Fruit fly (Drosophila melanogaster) Kc167 (cell line): ENCODE measurements around the gene dpy.

ENCODE experiments used
- Myc ChIP-seq: fragments of >200 bp; optimal IDR thresholded peaks from 2 replicates; lab custom pipeline; 2017; ENCODE audit warnings: missing external identifiers
- Sin3A ChIP-seq: fragments of >200 bp; optimal IDR thresholded peaks from 2 replicates; lab custom pipeline; 2018; ENCODE audit warnings: missing external identifiers
- h ChIP-seq: fragments of >200 bp; optimal IDR thresholded peaks from 3 replicates; lab custom pipeline; 2018; ENCODE audit warnings: missing external identifiers
- insv ChIP-seq: fragments of >200 bp; optimal IDR thresholded peaks from 3 replicates; lab custom pipeline; 2018; ENCODE audit warnings: missing external identifiers
- psq ChIP-seq: fragments of >200 bp; optimal IDR thresholded peaks from 2 replicates; lab custom pipeline; 2017; ENCODE audit warnings: missing external identifiers
- ttk ChIP-seq: sonication (Bioruptor generic); optimal IDR thresholded peaks from 2 replicates; lab custom pipeline; 2017; ENCODE audit warnings: missing external identifiers

DNA sequence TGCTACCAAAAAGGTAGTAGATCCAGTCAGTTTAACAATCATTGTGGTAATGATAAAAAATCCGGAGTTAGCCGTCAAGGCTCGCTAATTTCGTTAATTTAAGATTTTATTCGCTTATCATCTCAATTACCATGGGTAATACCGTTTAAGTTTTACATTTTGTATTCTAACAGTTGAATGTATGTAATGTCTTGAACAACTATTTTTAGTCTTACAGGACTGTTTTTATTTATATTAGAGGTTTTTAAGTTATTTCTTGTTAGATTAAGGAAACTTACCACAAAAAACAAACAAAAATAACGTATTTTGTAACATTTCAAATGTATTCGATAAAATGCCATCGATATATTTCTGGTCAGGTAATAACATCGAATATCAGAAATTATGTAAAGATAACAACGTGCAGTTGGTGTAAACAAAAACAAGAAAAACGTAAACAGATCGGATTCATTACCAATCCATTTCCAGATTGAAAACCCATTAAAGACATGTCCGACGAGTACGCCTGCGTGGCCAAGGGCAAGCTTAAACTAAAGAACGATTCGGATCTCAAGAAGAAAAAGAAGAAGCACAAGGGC, 172.0 kb downstream of the dpy start, which contains the start of the genes Sfp24F and CG15432:
- TF ChIP-seq psq (lab: Kevin White, UChicago) (no peak), ttk (lab: Kevin White, UChicago) (no peak), h (no peak), Myc (lab: Kevin White, UChicago) (no peak), Sin3A (lab: Kevin White, UChicago) (no peak), insv (lab: Kevin White, UChicago) (no peak)
